Worm (Caenorhabditis elegans) whole organism, L1 larva: ENCODE data around the gene chil-10.

Experiments
- C04F5.9 ChIP-seq: sonication (generic microtip); optimal IDR thresholded peaks from 2 replicates; lab custom pipeline; 2016; ENCODE audit warnings: missing genetic modification characterization, missing compliant biosample characterization
- F16B12.6 ChIP-seq: fragments of 150-350 bp; optimal IDR thresholded peaks from 2 replicates; lab custom pipeline; 2014; ENCODE audit warnings: missing biosample characterization, missing genetic modification characterization
- alr-1 ChIP-seq: fragments of 200-800 bp; sonication (Bioruptor generic); optimal IDR thresholded peaks from 2 replicates; lab custom pipeline; 2018; ENCODE audit warnings: borderline replicate concordance, mild to moderate bottlenecking, missing genetic modification characterization, missing compliant biosample characterization
- aly-2 ChIP-seq: fragments of 150-350 bp; optimal IDR thresholded peaks from 2 replicates; lab custom pipeline; 2014; ENCODE audit warnings: missing biosample characterization, missing genetic modification characterization
- blmp-1 ChIP-seq: fragments of 150-350 bp; optimal IDR thresholded peaks from 2 replicates; lab custom pipeline; 2014; ENCODE audit warnings: missing biosample characterization, missing genetic modification characterization
- ceh-8 ChIP-seq: fragments of 200-800 bp; sonication (Bioruptor generic); optimal IDR thresholded peaks from 2 replicates; lab custom pipeline; 2018; ENCODE audit warnings: mild to moderate bottlenecking, missing genetic modification characterization, moderate library complexity, missing compliant biosample characterization
- ceh-88 ChIP-seq: fragments of 200-800 bp; sonication (Bioruptor generic); IDR thresholded peaks from 2 replicates; pipeline ENCODE4 v1.3.6; 2022; ENCODE audit warnings: missing genetic modification characterization, missing compliant biosample characterization
- ceh-90 ChIP-seq: sonication (generic microtip); optimal IDR thresholded peaks from 2 replicates; lab custom pipeline; 2016; ENCODE audit warnings: missing genetic modification characterization, missing compliant biosample characterization
- dpl-1 ChIP-seq, 3 experiments: fragments of 150-350 bp in 2 of 3; sonication (generic microtip) in 1 of 3; optimal IDR thresholded peaks; 2 replicates each; lab custom pipeline; 2014 to 2017; ENCODE audit warnings: missing biosample characterization in 3 of 3, missing genetic modification characterization in 3 of 3, missing genetic modification reagents in 3 of 3
- dsc-1 ChIP-seq: sonication (generic microtip); optimal IDR thresholded peaks from 2 replicates; lab custom pipeline; 2016; ENCODE audit warnings: mild to moderate bottlenecking, missing genetic modification characterization, missing compliant biosample characterization
- egl-13 ChIP-seq: sonication (generic microtip); optimal IDR thresholded peaks from 2 replicates; lab custom pipeline; 2016; ENCODE audit warnings: missing genotype, missing genetic modification reagents, missing genetic modification characterization, missing compliant biosample characterization
- elt-3 ChIP-seq, 6 experiments: fragments of 150-350 bp in 1 of 6; sonication (generic microtip); optimal IDR thresholded peaks; 2 replicates each; lab custom pipeline; 2017 to 2018; ENCODE audit warnings: missing biosample characterization in 6 of 6, missing genetic modification characterization in 6 of 6, inconsistent platforms in 1 of 6
- fkh-4 ChIP-seq: sonication (generic microtip); optimal IDR thresholded peaks from 2 replicates; lab custom pipeline; 2016; ENCODE audit warnings: missing compliant biosample characterization, missing genetic modification characterization, borderline replicate concordance
- hlh-4 ChIP-seq: sonication (generic microtip); optimal IDR thresholded peaks from 2 replicates; lab custom pipeline; 2016; ENCODE audit warnings: mild to moderate bottlenecking, missing genetic modification characterization, missing compliant biosample characterization
- lin-13 ChIP-seq: fragments of 150-350 bp; optimal IDR thresholded peaks from 2 replicates; lab custom pipeline; 2014; ENCODE audit warnings: missing biosample characterization, missing genetic modification reagents, missing genetic modification characterization
- lin-14 ChIP-seq: fragments of 200-800 bp; sonication (Bioruptor generic); optimal IDR thresholded peaks from 2 replicates; lab custom pipeline; 2018; ENCODE audit warnings: mild to moderate bottlenecking, missing genetic modification characterization, moderate library complexity, missing compliant biosample characterization
- lsy-2 ChIP-seq, 2 experiments: fragments of 150-350 bp; optimal IDR thresholded peaks; 2 replicates each; lab custom pipeline; 2014; ENCODE audit warnings: missing biosample characterization in 2 of 2, missing genetic modification characterization in 2 of 2
- mab-9 ChIP-seq: fragments of 200-800 bp; sonication (Bioruptor generic); IDR thresholded peaks from 2 replicates; pipeline ENCODE4 v1.3.6; 2022; ENCODE audit warnings: missing genetic modification reagents, missing genetic modification characterization, missing compliant biosample characterization
- mep-1 ChIP-seq: fragments of 150-350 bp; optimal IDR thresholded peaks from 2 replicates; lab custom pipeline; 2014; ENCODE audit warnings: missing biosample characterization, missing genetic modification characterization
- nhr-11 ChIP-seq: fragments of 150-350 bp; optimal IDR thresholded peaks from 2 replicates; lab custom pipeline; 2014; ENCODE audit warnings: missing biosample characterization, missing genetic modification characterization
- nhr-19 ChIP-seq: fragments of 200-800 bp; sonication (Bioruptor generic); conservative IDR thresholded peaks from 2 replicates; pipeline ENCODE4 v1.3.6; 2022; ENCODE audit warnings: missing genetic modification characterization, missing compliant biosample characterization
- nhr-47 ChIP-seq: sonication (generic microtip); optimal IDR thresholded peaks from 2 replicates; lab custom pipeline; 2016; ENCODE audit warnings: mild to moderate bottlenecking, missing genetic modification characterization, moderate library complexity, missing compliant biosample characterization
- nhr-71 ChIP-seq: sonication (generic microtip); optimal IDR thresholded peaks from 2 replicates; lab custom pipeline; 2016; ENCODE audit warnings: mild to moderate bottlenecking, missing genetic modification characterization, moderate library complexity, missing compliant biosample characterization
- nhr-77 ChIP-seq: fragments of 150-350 bp; optimal IDR thresholded peaks from 2 replicates; lab custom pipeline; 2014; ENCODE audit warnings: missing biosample characterization, missing genetic modification characterization
- nhr-84 ChIP-seq: sonication (generic microtip); optimal IDR thresholded peaks from 2 replicates; lab custom pipeline; 2017; ENCODE audit warnings: missing biosample characterization, missing genetic modification characterization
- nhr-85 ChIP-seq: sonication (generic microtip); peaks from one replicate; lab custom pipeline; 2016; ENCODE audit warnings: missing genetic modification characterization, inconsistent platforms, missing compliant biosample characterization
- nhr-90 ChIP-seq: sonication (generic microtip); optimal IDR thresholded peaks from 2 replicates; lab custom pipeline; 2016; ENCODE audit warnings: mild to moderate bottlenecking, missing genetic modification characterization, missing compliant biosample characterization; ENCODE audit not compliant: poor library complexity
- rnt-1 ChIP-seq: sonication (generic microtip); optimal IDR thresholded peaks from 2 replicates; lab custom pipeline; 2016; ENCODE audit warnings: mild to moderate bottlenecking, missing genetic modification characterization, moderate library complexity, missing compliant biosample characterization
- skn-1 ChIP-seq: fragments of 150-350 bp; optimal IDR thresholded peaks from 2 replicates; lab custom pipeline; 2014; ENCODE audit warnings: missing biosample characterization, missing genetic modification characterization
- snpc-4 ChIP-seq: fragments of 150-350 bp; optimal IDR thresholded peaks from 2 replicates; lab custom pipeline; 2014; ENCODE audit warnings: missing biosample characterization, missing genetic modification characterization
- sox-4 ChIP-seq: sonication (generic microtip); optimal IDR thresholded peaks from 2 replicates; lab custom pipeline; 2016; ENCODE audit warnings: missing genetic modification characterization, missing compliant biosample characterization
- sptf-1 ChIP-seq: fragments of 150-350 bp; optimal IDR thresholded peaks from 2 replicates; lab custom pipeline; 2014; ENCODE audit warnings: missing biosample characterization, missing genetic modification characterization
- sup-37 ChIP-seq: fragments of 200-800 bp; sonication (Bioruptor generic); optimal IDR thresholded peaks from 2 replicates; lab custom pipeline; 2018; ENCODE audit warnings: mild to moderate bottlenecking, missing genetic modification characterization, missing compliant biosample characterization
- tbx-2 ChIP-seq: sonication (generic microtip); optimal IDR thresholded peaks from 2 replicates; lab custom pipeline; 2016; ENCODE audit warnings: missing genetic modification characterization, missing compliant biosample characterization
- vab-15 ChIP-seq: sonication (generic microtip); optimal IDR thresholded peaks from 2 replicates; lab custom pipeline; 2017; ENCODE audit warnings: missing genotype, mild to moderate bottlenecking, missing genetic modification characterization, missing compliant biosample characterization
- zip-4 ChIP-seq: fragments of 200-800 bp; sonication (Bioruptor generic); optimal IDR thresholded peaks from 2 replicates; lab custom pipeline; 2018; ENCODE audit warnings: mild to moderate bottlenecking, missing genetic modification characterization, moderate library complexity, missing compliant biosample characterization

The chil-10 gene

ce11 chrX:992650-993403, 35.1 kb downstream of the chil-10 start (continued):
- TF ChIP-seq nhr-11 (tag; lab: Kevin White, UChicago), result no peak
- TF ChIP-seq elt-3 (tag; optimal IDR thresholded peaks at IDR 0.05; lab: Kevin White, UChicago), result no peak
- TF ChIP-seq alr-1 (tag; lab: Kevin White, UChicago), result no peak
- no peak for TF ChIP-seq blmp-1 (tag; lab: Kevin White, UChicago)
- no peak for TF ChIP-seq nhr-84
- TF ChIP-seq zip-4, result no peak
- TF ChIP-seq aly-2 (tag; lab: Kevin White, UChicago), result no peak
- TF ChIP-seq ceh-88 (GFP tag; lab: Robert Waterston, UW), result peak; percentile 47; the same call in 1 of the 2 replicates
- TF ChIP-seq F16B12.6, result no peak
- no peak for TF ChIP-seq vab-15 (tag; lab: Kevin White, UChicago)
- peak; percentile 93 for TF ChIP-seq lin-14 (GFP tag; lab: Kevin White, UChicago)
- TF ChIP-seq C04F5.9 (tag; lab: Kevin White, UChicago), result no peak
- TF ChIP-seq ceh-90 (tag; lab: Kevin White, UChicago), result no peak
- peak; percentile 6 for TF ChIP-seq snpc-4
- TF ChIP-seq, all 84 proteins: peak for 34

- TF ChIP-seq egl-13 (tag; lab: Kevin White, UChicago) (no peak), nhr-84 (no peak), nhr-47 (tag; lab: Kevin White, UChicago) (peak; percentile 1), ceh-8 (GFP tag; lab: Kevin White, UChicago) (no peak), dpl-1 (GFP tag; optimal IDR thresholded peaks at IDR 0.05; lab: Kevin White, UChicago) (no peak), nhr-85 (tag; lab: Kevin White, UChicago) (no peak), hlh-4 (tag; lab: Kevin White, UChicago) (peak; percentile 68), rnt-1 (tag; lab: Kevin White, UChicago) (no peak), skn-1 (tag; lab: Kevin White, UChicago) (no peak), nhr-71 (tag; lab: Kevin White, UChicago) (peak; percentile 33), sup-37 (GFP tag; lab: Kevin White, UChicago) (no peak)
- TF ChIP-seq, all 84 proteins: peak for 3
These were observed 37.0 kb downstream of the chil-10 start for ce11 chrX:994678-995077.

ce11 chrX:1004037-1004436, 46.4 kb downstream of the chil-10 start, which contains the start of gene cutl-21:
Gene cutl-21, plus strand, starts transcription at chrX:1004337.
- no peak for TF ChIP-seq dsc-1
- no peak for TF ChIP-seq sox-4 (tag; lab: Kevin White, UChicago)
- TF ChIP-seq mab-9 (GFP tag; lab: Robert Waterston, UW), result no peak
- TF ChIP-seq zip-4, result no peak
- TF ChIP-seq nhr-90 (tag; lab: Kevin White, UChicago), result no peak
- no peak for TF ChIP-seq F16B12.6
- TF ChIP-seq lsy-2 (tag; optimal IDR thresholded peaks at IDR 0.05; lab: Kevin White, UChicago), result no peak
- TF ChIP-seq fkh-4, result no peak
- TF ChIP-seq lin-13 (GFP tag; lab: Kevin White, UChicago), result no peak
- TF ChIP-seq blmp-1 (tag; lab: Kevin White, UChicago), result no peak
- TF ChIP-seq elt-3 (tag; optimal IDR thresholded peaks at IDR 0.05; lab: Kevin White, UChicago), result no peak
- TF ChIP-seq skn-1 (tag; lab: Kevin White, UChicago), result no peak
- no peak for TF ChIP-seq hlh-4 (tag; lab: Kevin White, UChicago)
- TF ChIP-seq tbx-2, result no peak
- TF ChIP-seq sptf-1, result no peak
- no peak for TF ChIP-seq nhr-77 (tag; lab: Kevin White, UChicago)

- TF ChIP-seq nhr-85 (tag; lab: Kevin White, UChicago) (peak; percentile 81), mep-1 (peak; percentile 25), blmp-1 (tag; lab: Kevin White, UChicago) (peak; percentile 29), nhr-19 (GFP tag; lab: Robert Waterston, UW) (no peak), ceh-8 (GFP tag; lab: Kevin White, UChicago) (peak; percentile 27)
These were observed 47.3 kb downstream of the chil-10 start for ce11 chrX:1005026-1005425.
